Fruit fly (Drosophila melanogaster) whole organism, embryonic: ENCODE results near the gene CG8159.

ENCODE experiments used
- ATbp ChIP-seq: fragments of 200-800 bp; sonication (Bioruptor generic); optimal IDR thresholded peaks from 2 replicates; lab custom pipeline; 2017; ENCODE audit warnings: missing biosample characterization, mild to moderate bottlenecking, missing genetic modification characterization, missing genetic modification reagents
- BtbVII ChIP-seq: fragments of 200-800 bp; sonication (Bioruptor generic); optimal IDR thresholded peaks from 3 replicates; lab custom pipeline; 2017; ENCODE audit warnings: missing biosample characterization, mild to moderate bottlenecking, missing genetic modification characterization
- CG10209 ChIP-seq: fragments of 200-800 bp; sonication (Bioruptor generic); optimal IDR thresholded peaks from 3 replicates; lab custom pipeline; 2017; ENCODE audit warnings: missing biosample characterization, mild to moderate bottlenecking, missing genetic modification characterization, missing genetic modification reagents
- CG10366 ChIP-seq: fragments of 200-800 bp; sonication (Bioruptor generic); IDR thresholded peaks from 2 replicates; pipeline ENCODE4 v1.3.6; 2022; ENCODE audit warnings: missing biosample characterization, missing genetic modification characterization
- CG11093 ChIP-seq: fragments of 200-800 bp; sonication (Bioruptor generic); IDR thresholded peaks from 3 replicates; pipeline ENCODE4 v1.3.6; 2022; ENCODE audit warnings: missing biosample characterization, missing genetic modification characterization
- CG11247 ChIP-seq: fragments of 200-800 bp; sonication (Bioruptor generic); IDR thresholded peaks from 2 replicates; pipeline ENCODE4 v1.3.6; 2022; ENCODE audit warnings: missing biosample characterization, missing genetic modification characterization
- CG11723 ChIP-seq: fragments of 200-800 bp; sonication (Bioruptor generic); optimal IDR thresholded peaks from 2 replicates; lab custom pipeline; 2017; ENCODE audit warnings: missing biosample characterization, mild to moderate bottlenecking, missing genetic modification characterization
- CG16815 ChIP-seq: fragments of 200-800 bp; sonication (Bioruptor generic); optimal IDR thresholded peaks from 3 replicates; lab custom pipeline; 2017; ENCODE audit warnings: missing biosample characterization, mild to moderate bottlenecking, missing genetic modification characterization
- CG18599 ChIP-seq: fragments of 200-800 bp; sonication (Bioruptor generic); optimal IDR thresholded peaks from 3 replicates; lab custom pipeline; 2017; ENCODE audit warnings: missing biosample characterization, missing genetic modification characterization, mild to moderate bottlenecking, moderate library complexity, missing genetic modification reagents
- CG2678 ChIP-seq: fragments of 200-800 bp; sonication (Bioruptor generic); optimal IDR thresholded peaks from 3 replicates; lab custom pipeline; 2019; ENCODE audit warnings: missing biosample characterization, mild to moderate bottlenecking, missing genetic modification characterization, moderate library complexity
- CG30431 ChIP-seq: fragments of 200-800 bp; sonication (Bioruptor generic); optimal IDR thresholded peaks from 2 replicates; lab custom pipeline; 2017; ENCODE audit warnings: missing biosample characterization, missing genetic modification characterization
- CG32532 ChIP-seq: fragments of 200-800 bp; sonication (Bioruptor generic); IDR thresholded peaks from 2 replicates; pipeline ENCODE4 v1.3.6; 2022; ENCODE audit warnings: missing biosample characterization, missing genetic modification characterization
- CG32772 ChIP-seq: fragments of 200-800 bp; sonication (Bioruptor generic); IDR thresholded peaks from 2 replicates; pipeline ENCODE4 v1.3.6; 2022; ENCODE audit warnings: missing biosample characterization, missing genetic modification characterization
- CG6175 ChIP-seq: fragments of 200-800 bp; sonication (Bioruptor generic); IDR thresholded peaks from 3 replicates; pipeline ENCODE4 v1.3.6; 2022; ENCODE audit warnings: missing biosample characterization, missing genetic modification characterization
- CG7839 ChIP-seq: fragments of 200-800 bp; sonication (Bioruptor generic); optimal IDR thresholded peaks from 3 replicates; lab custom pipeline; 2018; ENCODE audit warnings: missing biosample characterization, mild to moderate bottlenecking, missing genetic modification characterization, moderate library complexity
- CG8478 ChIP-seq: fragments of >200 bp; optimal IDR thresholded peaks from 2 replicates; lab custom pipeline; 2018
- CG9876 ChIP-seq: fragments of 200-800 bp; sonication (Bioruptor generic); optimal IDR thresholded peaks from 2 replicates; lab custom pipeline; 2016; ENCODE audit warnings: missing biosample characterization, missing genetic modification characterization
- D ChIP-seq, 2 experiments: fragments of 200-800 bp in 1 of 2; fragments of >200 bp in 1 of 2; sonication (Bioruptor generic) in 1 of 2; optimal IDR thresholded peaks; 2 replicates in 1 of 2; 3 replicates in 1 of 2; lab custom pipeline; 2017; ENCODE audit warnings: mild to moderate bottlenecking in 1 of 2, missing biosample characterization in 1 of 2, missing genetic modification characterization in 1 of 2, missing genetic modification reagents in 1 of 2
- Drgx ChIP-seq: fragments of 200-800 bp; sonication (Bioruptor generic); IDR thresholded peaks from 2 replicates; pipeline ENCODE4 v1.3.6; 2022; ENCODE audit warnings: missing biosample characterization, missing genetic modification characterization
- E2f2 ChIP-seq: fragments of 200-800 bp; sonication (Bioruptor generic); IDR thresholded peaks from 2 replicates; pipeline ENCODE4 v1.3.6; 2022; ENCODE audit warnings: missing biosample characterization, missing genetic modification characterization
- Eip74EF ChIP-seq, 2 experiments: fragments of 200-800 bp in 1 of 2; fragments of >200 bp in 1 of 2; sonication (Bioruptor generic) in 1 of 2; optimal IDR thresholded peaks; 2 replicates each; lab custom pipeline; 2017 to 2019; ENCODE audit warnings: missing biosample characterization in 2 of 2, missing genetic modification characterization in 2 of 2, mild to moderate bottlenecking in 1 of 2, moderate library complexity in 1 of 2
- Gug ChIP-seq: fragments of 200-800 bp; sonication (Bioruptor generic); IDR thresholded peaks from 4 replicates; pipeline ENCODE4 v1.3.6; 2022; ENCODE audit warnings: missing biosample characterization, missing genetic modification characterization
- Hmr ChIP-seq: fragments of 200-800 bp; sonication (Bioruptor generic); optimal IDR thresholded peaks from 3 replicates; lab custom pipeline; 2017; ENCODE audit warnings: mild to moderate bottlenecking, missing biosample characterization, missing genetic modification reagents, missing genetic modification characterization
- Jarid2 ChIP-seq: fragments of 200-800 bp; sonication (Bioruptor generic); optimal IDR thresholded peaks from 3 replicates; lab custom pipeline; 2017; ENCODE audit warnings: mild to moderate bottlenecking, missing biosample characterization, missing genetic modification reagents, missing genetic modification characterization
- MBD-R2 ChIP-seq: fragments of 200-800 bp; sonication (Bioruptor generic); IDR thresholded peaks from 2 replicates; pipeline ENCODE4 v1.3.6; 2022; ENCODE audit warnings: missing biosample characterization, missing genetic modification characterization
- Mad ChIP-seq: fragments of 200-800 bp; sonication (Bioruptor generic); optimal IDR thresholded peaks from 2 replicates; lab custom pipeline; 2016; ENCODE audit warnings: missing biosample characterization, missing genetic modification characterization
- Meics ChIP-seq: fragments of 200-800 bp; sonication (Bioruptor generic); optimal IDR thresholded peaks from 2 replicates; lab custom pipeline; 2017; ENCODE audit warnings: missing biosample characterization, mild to moderate bottlenecking, missing genetic modification characterization
- Mes4 ChIP-seq: fragments of 200-800 bp; sonication (Bioruptor generic); optimal IDR thresholded peaks from 2 replicates; lab custom pipeline; 2016; ENCODE audit warnings: missing biosample characterization, missing genetic modification characterization
- Six4 ChIP-seq: fragments of 200-800 bp; sonication (Bioruptor generic); optimal IDR thresholded peaks from 2 replicates; lab custom pipeline; 2016; ENCODE audit warnings: missing biosample characterization, missing genetic modification characterization
- Xrp1 ChIP-seq: fragments of 200-800 bp; sonication (Bioruptor generic); IDR thresholded peaks from 2 replicates; pipeline ENCODE4 v1.3.6; 2022; ENCODE audit warnings: missing biosample characterization, missing genetic modification characterization
- ato ChIP-seq: fragments of 200-800 bp; sonication (Bioruptor generic); IDR thresholded peaks from 2 replicates; pipeline ENCODE4 v1.3.6; 2022; ENCODE audit warnings: missing biosample characterization, missing genetic modification characterization; ENCODE audit not compliant: partially characterized antibody
- cas ChIP-seq: fragments of 200-800 bp; sonication (Bioruptor generic); IDR thresholded peaks from 2 replicates; pipeline ENCODE4 v1.3.6; 2022; ENCODE audit warnings: missing biosample characterization, missing genetic modification characterization
- caup ChIP-seq: fragments of 200-800 bp; sonication (Bioruptor generic); optimal IDR thresholded peaks from 3 replicates; lab custom pipeline; 2017; ENCODE audit warnings: missing biosample characterization, mild to moderate bottlenecking, missing genetic modification characterization, moderate library complexity; ENCODE audit not compliant: severe bottlenecking
- crp ChIP-seq, 2 experiments: fragments of 200-800 bp; sonication (Bioruptor generic); optimal IDR thresholded peaks; 2 replicates in 1 of 2; 3 replicates in 1 of 2; lab custom pipeline; 2017; ENCODE audit warnings: missing biosample characterization in 2 of 2, missing genetic modification characterization in 2 of 2, mild to moderate bottlenecking in 1 of 2, moderate library complexity in 1 of 2
- dimm ChIP-seq: fragments of 200-800 bp; sonication (Bioruptor generic); IDR thresholded peaks from 2 replicates; pipeline ENCODE4 v1.3.6; 2022; ENCODE audit warnings: missing biosample characterization, missing genetic modification characterization
- gsb-n ChIP-seq: fragments of 200-800 bp; sonication (Bioruptor generic); optimal IDR thresholded peaks from 3 replicates; lab custom pipeline; 2018; ENCODE audit warnings: missing biosample characterization, mild to moderate bottlenecking, missing genetic modification characterization
- hkb ChIP-seq, 2 experiments: fragments of 200-800 bp in 1 of 2; fragments of >200 bp in 1 of 2; sonication (Bioruptor generic) in 1 of 2; IDR thresholded peaks in 1 of 2; optimal IDR thresholded peaks in 1 of 2; 2 replicates each; pipeline versions ENCODE4 v1.3.6 to Lab custom; 2017 to 2022; ENCODE audit warnings: missing biosample characterization in 1 of 2, missing genetic modification characterization in 1 of 2
- lab ChIP-seq: fragments of 200-800 bp; sonication (Bioruptor generic); optimal IDR thresholded peaks from 3 replicates; lab custom pipeline; 2017; ENCODE audit warnings: missing biosample characterization, missing genetic modification characterization, mild to moderate bottlenecking, moderate library complexity, missing genetic modification reagents
- mam ChIP-seq: fragments of 200-800 bp; sonication (Bioruptor generic); optimal IDR thresholded peaks from 3 replicates; lab custom pipeline; 2016; ENCODE audit warnings: missing biosample characterization, missing genetic modification characterization
- odd ChIP-seq: fragments of 200-800 bp; sonication (Bioruptor generic); optimal IDR thresholded peaks from 2 replicates; lab custom pipeline; 2017; ENCODE audit warnings: missing biosample characterization, mild to moderate bottlenecking, missing genetic modification characterization
- pan ChIP-seq, 4 experiments: fragments of >200 bp in 3 of 4; fragments of 200-800 bp in 1 of 4; sonication (Bioruptor generic) in 1 of 4; optimal IDR thresholded peaks in 3 of 4; IDR thresholded peaks in 1 of 4; 2 replicates each; pipeline versions ENCODE4 v1.3.6 to Lab custom; 2017 to 2022; ENCODE audit warnings: missing biosample characterization in 2 of 4, missing genetic modification characterization in 2 of 4, mixed read lengths in 1 of 4
- sd ChIP-seq: fragments of 200-800 bp; sonication (Bioruptor generic); optimal IDR thresholded peaks from 3 replicates; lab custom pipeline; 2018; ENCODE audit warnings: missing biosample characterization, mild to moderate bottlenecking, missing genetic modification characterization, moderate library complexity
- shn ChIP-seq: fragments of 200-800 bp; sonication (Bioruptor generic); optimal IDR thresholded peaks from 3 replicates; lab custom pipeline; 2016; ENCODE audit warnings: missing biosample characterization, missing genetic modification characterization
- slbo ChIP-seq: fragments of 200-800 bp; sonication (Bioruptor generic); IDR thresholded peaks from 2 replicates; pipeline ENCODE4 v1.3.6; 2022; ENCODE audit warnings: missing biosample characterization, missing genetic modification characterization
- slou ChIP-seq: fragments of 200-800 bp; sonication (Bioruptor generic); optimal IDR thresholded peaks from 3 replicates; lab custom pipeline; 2016; ENCODE audit warnings: missing biosample characterization, missing genetic modification characterization
- stc ChIP-seq: fragments of 200-800 bp; sonication (Bioruptor generic); IDR thresholded peaks from 2 replicates; pipeline ENCODE4 v1.3.6; 2022; ENCODE audit warnings: missing biosample characterization, missing genetic modification characterization
- tin ChIP-seq: fragments of 200-800 bp; sonication (Bioruptor generic); optimal IDR thresholded peaks from 3 replicates; lab custom pipeline; 2016; ENCODE audit warnings: missing biosample characterization, missing genetic modification characterization
- trh ChIP-seq: fragments of 200-800 bp; sonication (Bioruptor generic); optimal IDR thresholded peaks from 2 replicates; lab custom pipeline; 2016; ENCODE audit warnings: missing biosample characterization, missing genetic modification characterization

Gene CG8159

DNA sequence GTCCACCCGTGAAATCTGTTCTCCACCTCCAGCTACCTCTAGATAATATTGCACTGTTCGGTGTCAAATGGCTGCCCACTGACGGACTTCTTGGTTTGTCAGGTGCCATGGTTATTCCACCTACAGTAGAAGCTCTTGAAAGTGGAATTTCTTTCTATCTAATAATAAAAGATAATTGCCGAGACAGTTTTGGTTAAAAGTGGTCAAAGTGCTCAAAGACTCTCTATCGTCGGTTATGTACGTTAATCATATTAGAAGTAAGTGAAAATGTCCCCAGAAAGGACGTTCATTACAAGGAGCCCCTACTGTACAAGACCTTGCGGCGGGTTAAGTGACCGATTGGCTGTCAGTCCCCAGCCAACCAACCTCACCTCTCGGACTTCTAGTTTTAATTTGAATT is 17.5 kb downstream of the CG8159 start (continued):
- TF ChIP-seq E2f2 (GFP tag; lab: Robert Waterston, UW) (0 out of 2 replicates have a peak, but pooled peaks have one; percentile 31), CG6175 (GFP tag; lab: Robert Waterston, UW) (no peak), Mad (GFP tag; lab: Kevin White, UChicago) (peak; percentile 35), CG11723 (GFP tag; lab: Kevin White, UChicago) (peak; percentile 18), CG11247 (peak; percentile 41; the same call in 1 of the 2 replicates), gsb-n (tag; lab: Kevin White, UChicago) (peak; percentile 15), slou (GFP tag; lab: Kevin White, UChicago) (no peak), crp (GFP tag; optimal IDR thresholded peaks at IDR 0.05; lab: Kevin White, UChicago) (no peak), lab (GFP tag; lab: Kevin White, UChicago) (peak; percentile 50), Meics (GFP tag; lab: Kevin White, UChicago) (peak; percentile 35), CG18599 (GFP tag; lab: Kevin White, UChicago) (peak; percentile 49), caup (peak; percentile 15), CG10366 (GFP tag; lab: Robert Waterston, UW) (peak; percentile 45), CG10209 (GFP tag; lab: Kevin White, UChicago) (peak; percentile 54), Gug (GFP tag; lab: Robert Waterston, UW) (peak; percentile 28; the same call in 1 of the 4 replicates), Mes4 (GFP tag; lab: Kevin White, UChicago) (peak; percentile 2), D (optimal IDR thresholded peaks at IDR 0.05; lab: Kevin White, UChicago) (no peak), D (GFP tag; optimal IDR thresholded peaks at IDR 0.05; lab: Kevin White, UChicago) (no peak), stc (GFP tag; lab: Robert Waterston, UW) (peak; percentile 40), sd (tag; lab: Kevin White, UChicago) (peak; percentile 8), shn (GFP tag; lab: Kevin White, UChicago) (peak; percentile 4), odd (GFP tag; lab: Kevin White, UChicago) (peak; percentile 14), MBD-R2 (GFP tag; lab: Robert Waterston, UW) (no peak), CG30431 (GFP tag; lab: Kevin White, UChicago) (peak; percentile 22), Six4 (no peak), CG7839 (tag; lab: Kevin White, UChicago) (no peak), slbo (GFP tag; lab: Robert Waterston, UW) (peak; percentile 35; the same call in 1 of the 2 replicates), Drgx (GFP tag; lab: Robert Waterston, UW) (peak; percentile 66), CG11093 (0 out of 3 replicates have a peak, but pooled peaks have one; percentile 24), Eip74EF (GFP tag; optimal IDR thresholded peaks at IDR 0.05; lab: Kevin White, UChicago) (no peak), trh (GFP tag; lab: Kevin White, UChicago) (no peak), CG16815 (GFP tag; lab: Kevin White, UChicago) (peak; percentile 43), tin (GFP tag; lab: Kevin White, UChicago) (peak; percentile 22), CG32772 (GFP tag; lab: Robert Waterston, UW) (0 out of 2 replicates have a peak, but pooled peaks have one; percentile 44), dimm (GFP tag; lab: Robert Waterston, UW) (0 out of 2 replicates have a peak, but pooled peaks have one; percentile 32), mam (peak; percentile 2), CG9876 (GFP tag; lab: Kevin White, UChicago) (no peak), CG2678 (tag; lab: Kevin White, UChicago) (peak; percentile 57), CG8478 (no peak), pan (optimal IDR thresholded peaks at IDR 0.05; lab: Kevin White, UChicago) (no peak), pan (GFP tag; optimal IDR thresholded peaks at IDR 0.05 in 1 of 2, IDR thresholded peaks at IDR 0.05 in 1 of 2) (peak in 1 of 2 experiments; percentile 48), Jarid2 (GFP tag; lab: Kevin White, UChicago) (no peak), BtbVII (GFP tag; lab: Kevin White, UChicago) (peak; percentile 51), cas (GFP tag; lab: Robert Waterston, UW) (no peak), Hmr (GFP tag; lab: Kevin White, UChicago) (peak; percentile 67), ato (GFP tag; lab: Robert Waterston, UW) (no peak), Xrp1 (peak; percentile 44), ATbp (GFP tag; lab: Kevin White, UChicago) (peak; percentile 61), CG32532 (GFP tag; lab: Robert Waterston, UW) (peak; percentile 62; the same call in 1 of the 2 replicates), hkb (optimal IDR thresholded peaks at IDR 0.05; lab: Kevin White, UChicago) (no peak), hkb (GFP tag; IDR thresholded peaks at IDR 0.05; lab: Robert Waterston, UW) (peak; percentile 48; the same call in 1 of the 2 replicates)
